Worm (Caenorhabditis elegans): ENCODE measurements around the gene C50F4.6.

The C50F4.6 gene

DNA sequence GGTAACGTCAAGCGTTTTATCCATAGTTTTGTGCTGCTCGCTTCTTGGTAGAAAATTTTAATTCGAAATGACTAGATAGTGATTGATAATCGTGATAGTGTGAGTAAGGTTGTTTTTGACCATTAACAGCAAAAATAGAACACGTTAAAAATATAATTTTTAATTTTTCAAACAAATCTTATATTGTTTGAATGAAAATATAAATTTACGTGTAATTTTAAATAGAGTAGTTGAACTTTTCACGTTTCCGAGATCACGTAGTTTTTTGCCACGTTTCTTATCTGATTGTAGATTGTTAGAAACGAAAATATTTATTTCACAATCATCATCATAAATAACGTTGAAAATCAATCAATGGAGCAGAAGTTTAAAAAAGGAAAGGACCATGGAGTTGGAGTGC is 14.4 kb upstream of the C50F4.6 start, which contains the start of the genes C50F4.10 and pfk-1.2:
Gene C50F4.10 (minus strand): TSS at position 101 of the 400 bp plus-strand sequence.
Gene pfk-1.2 (plus strand): TSS at position 325 of the 400 bp plus-strand sequence.
- no peak for TF ChIP-seq pax-1 (tag; optimal IDR thresholded peaks at IDR 0.05)
- TF ChIP-seq pros-1 (tag; optimal IDR thresholded peaks at IDR 0.05): no peak
- TF ChIP-seq dmd-4 (tag; optimal IDR thresholded peaks at IDR 0.05; ENCODE audit: borderline replicate concordance): no peak
- TF ChIP-seq pag-3 (tag; optimal IDR thresholded peaks at IDR 0.05; ENCODE audit: borderline replicate concordance): no peak
- no peak for TF ChIP-seq eyg-1 (tag; optimal IDR thresholded peaks at IDR 0.05)
- TF ChIP-seq pat-9 (tag; optimal IDR thresholded peaks at IDR 0.05): no peak
- no peak for TF ChIP-seq Y22D7AL.16 (tag; optimal IDR thresholded peaks at IDR 0.05)
- no peak for TF ChIP-seq unc-3 (GFP tag; conservative IDR thresholded peaks at IDR 0.05)
- TF ChIP-seq unc-3 (tag; optimal IDR thresholded peaks at IDR 0.05): no peak
- no peak for TF ChIP-seq ama-1 (optimal IDR thresholded peaks at IDR 0.05)
- no peak for TF ChIP-seq pha-4 (tag; optimal IDR thresholded peaks at IDR 0.05)
- no peak for TF ChIP-seq ahr-1 (tag; optimal IDR thresholded peaks at IDR 0.05)
- TF ChIP-seq sox-4 (tag; optimal IDR thresholded peaks at IDR 0.05): no peak
- TF ChIP-seq hlh-30 (tag; optimal IDR thresholded peaks at IDR 0.05; ENCODE audit: insufficient read depth): no peak
- TF ChIP-seq nhr-232 (tag; optimal IDR thresholded peaks at IDR 0.05): no peak
- TF ChIP-seq hlh-15 (tag; optimal IDR thresholded peaks at IDR 0.05): no peak

DNA sequence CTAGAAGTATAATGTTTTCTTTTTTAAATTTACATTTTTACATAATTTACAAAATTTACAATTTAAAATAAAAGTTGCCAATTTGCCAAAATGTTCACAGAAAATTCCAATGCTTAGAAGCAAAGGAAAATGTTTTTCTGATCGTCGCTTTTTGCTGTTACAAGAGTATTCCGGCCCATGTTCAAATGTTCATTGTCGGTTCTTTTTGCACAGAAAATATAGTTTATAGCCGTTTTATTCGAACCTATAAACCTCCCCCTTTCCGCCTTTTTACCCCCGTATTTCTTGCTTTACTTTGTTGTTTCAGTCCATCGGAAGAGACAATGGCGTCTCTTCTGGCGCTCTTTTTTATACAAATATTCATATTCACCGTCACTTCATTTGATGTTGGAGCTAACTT is 11.3 kb upstream of the C50F4.6 start, which contains the start of gene tag-329:
Gene tag-329 (plus strand): TSS at position 301 of the 400 bp plus-strand sequence.
- TF ChIP-seq hlh-8 (tag; optimal IDR thresholded peaks at IDR 0.05): no peak
- no peak for TF ChIP-seq ceh-24 (tag; optimal IDR thresholded peaks at IDR 0.05)
- no peak for TF ChIP-seq tbx-7 (tag; optimal IDR thresholded peaks at IDR 0.05)
- no peak for TF ChIP-seq ceh-19 (GFP tag; optimal IDR thresholded peaks at IDR 0.05)
- no peak for TF ChIP-seq ceh-6 (GFP tag; optimal IDR thresholded peaks at IDR 0.05)
- no peak for TF ChIP-seq T23F11.4 (GFP tag; optimal IDR thresholded peaks at IDR 0.05)
- no peak for TF ChIP-seq mec-3 (tag; optimal IDR thresholded peaks at IDR 0.05; ENCODE audit: borderline replicate concordance)
- TF ChIP-seq unc-55 (GFP tag; optimal IDR thresholded peaks at IDR 0.05): no peak
- no peak for TF ChIP-seq eyg-1 (tag; optimal IDR thresholded peaks at IDR 0.05)
- TF ChIP-seq ets-4 (tag; optimal IDR thresholded peaks at IDR 0.05): no peak
- no peak for TF ChIP-seq gmeb-2 (tag; optimal IDR thresholded peaks at IDR 0.05)
- TF ChIP-seq odd-2 (tag; optimal IDR thresholded peaks at IDR 0.05): no peak
- TF ChIP-seq sox-4 (tag; optimal IDR thresholded peaks at IDR 0.05): no peak
- no peak for TF ChIP-seq nhr-11 (tag; optimal IDR thresholded peaks at IDR 0.05)
- no peak for TF ChIP-seq ceh-18 (tag; optimal IDR thresholded peaks at IDR 0.05)
- TF ChIP-seq K02D7.2 (tag; optimal IDR thresholded peaks at IDR 0.05): no peak
- TF ChIP-seq hlh-13 (GFP tag; optimal IDR thresholded peaks at IDR 0.05): no peak
- no peak for TF ChIP-seq fax-1 (tag; optimal IDR thresholded peaks at IDR 0.05)

ce11 chrV:9536505-9536904 is 9.4 kb upstream of the C50F4.6 start, which contains the start of gene C50F4.4:
C50F4.4 (plus strand) TSS chrV:9536771.
- TF ChIP-seq eyg-1 (tag; optimal IDR thresholded peaks at IDR 0.05) (no peak), lim-6 (tag; optimal IDR thresholded peaks at IDR 0.05) (no peak), ceh-2 (tag; optimal IDR thresholded peaks at IDR 0.05) (peak; percentile 46), che-1 (tag; optimal IDR thresholded peaks at IDR 0.05) (no peak), fkh-6 (tag; optimal IDR thresholded peaks at IDR 0.05) (no peak), tbx-2 (tag; optimal IDR thresholded peaks at IDR 0.05) (peak; percentile 51), ceh-31 (tag; optimal IDR thresholded peaks at IDR 0.05) (peak; percentile 56), C08G9.2 (tag; optimal IDR thresholded peaks at IDR 0.05) (peak; percentile 73), ceh-34 (tag; optimal IDR thresholded peaks at IDR 0.05) (no peak), T23F11.4 (GFP tag; optimal IDR thresholded peaks at IDR 0.05) (no peak), tbx-7 (tag; optimal IDR thresholded peaks at IDR 0.05) (peak; percentile 23), ets-4 (tag; optimal IDR thresholded peaks at IDR 0.05) (peak; percentile 47), hlh-8 (tag; optimal IDR thresholded peaks at IDR 0.05) (peak; percentile 22), hlh-13 (GFP tag; optimal IDR thresholded peaks at IDR 0.05) (no peak), ref-2 (tag; optimal IDR thresholded peaks at IDR 0.05) (no peak), elt-4 (tag; optimal IDR thresholded peaks at IDR 0.05) (no peak), ceh-14 (tag; optimal IDR thresholded peaks at IDR 0.05) (no peak)

Data from whole organism, late embryonic.